ENCODE assay signal across 3 fruit fly cellular contexts in the genomic region with DNA sequence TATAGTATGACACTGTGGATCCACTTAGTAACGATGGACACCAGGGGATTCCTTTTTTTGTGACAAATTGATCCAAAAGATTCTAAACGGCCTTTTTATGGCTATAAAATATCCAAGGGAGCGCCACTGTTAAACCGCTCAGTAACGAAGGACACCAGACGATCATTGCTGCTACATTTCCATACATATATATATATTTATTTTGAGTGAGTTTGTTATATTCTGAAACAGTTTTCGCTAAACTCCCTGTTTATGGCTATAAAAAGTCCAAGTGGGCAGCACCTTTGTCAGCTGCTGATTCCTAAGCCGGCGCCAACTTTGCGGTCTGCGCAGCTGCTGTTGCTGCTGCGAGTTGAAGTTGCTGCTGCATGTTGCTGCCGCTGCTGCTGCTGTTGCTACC.
TF ChIP-seq lines count a peak whose summit lies in the region.

No protein-coding gene starts in this region.

- no peak for TF ChIP-seq CTCF in whole organism, embryonic (GFP tag; optimal IDR thresholded peaks at IDR 0.05; lab: Kevin White, UChicago)

TF ChIP-seq in whole organism, embryonic, 481 proteins besides CTCF, POLR2A, EP300 and RAD21:
- TF ChIP-seq crp (GFP tag; optimal IDR thresholded peaks at IDR 0.05; lab: Kevin White, UChicago) (peak in 1 of 2 experiments; percentile 20), Sry-β (GFP tag; optimal IDR thresholded peaks at IDR 0.05; lab: Kevin White, UChicago) (peak; percentile 83), CG31388 (GFP tag; optimal IDR thresholded peaks at IDR 0.05; lab: Kevin White, UChicago) (no peak), Meics (GFP tag; optimal IDR thresholded peaks at IDR 0.05; lab: Kevin White, UChicago) (peak; percentile 31), ara (GFP tag; IDR thresholded peaks at IDR 0.05; lab: Robert Waterston, UW) (no peak), HmgZ (tag; optimal IDR thresholded peaks at IDR 0.05; lab: Kevin White, UChicago) (no peak), ewg (GFP tag; optimal IDR thresholded peaks at IDR 0.05; lab: Kevin White, UChicago) (peak; percentile 38), PHDP (tag; optimal IDR thresholded peaks at IDR 0.05; lab: Kevin White, UChicago) (no peak), row (GFP tag; IDR thresholded peaks at IDR 0.05; lab: Robert Waterston, UW) (peak; percentile 60), CG12071 (GFP tag; optimal IDR thresholded peaks at IDR 0.05; lab: Kevin White, UChicago) (no peak)

TF ChIP-seq in whole organism, prepupa, 60 proteins besides CTCF, POLR2A, EP300 and RAD21:
- TF ChIP-seq CG1621 (tag; optimal IDR thresholded peaks at IDR 0.05; lab: Kevin White, UChicago) (no peak), CG3919 (GFP tag; optimal IDR thresholded peaks at IDR 0.05; lab: Kevin White, UChicago) (peak; percentile 75), eg (GFP tag; IDR thresholded peaks at IDR 0.05; lab: Robert Waterston, UW) (0 out of 3 replicates have a peak, but pooled peaks have one; percentile 37), salr (GFP tag; optimal IDR thresholded peaks at IDR 0.05; lab: Kevin White, UChicago) (no peak)

TF ChIP-seq in whole organism, wandering third instar larva, 38 proteins besides CTCF, POLR2A, EP300 and RAD21:
- TF ChIP-seq Myc (optimal IDR thresholded peaks at IDR 0.05; lab: Kevin White, UChicago), result peak; percentile 34
- no peak for TF ChIP-seq Vsx2 (GFP tag; optimal IDR thresholded peaks at IDR 0.05; lab: Kevin White, UChicago; ENCODE audit: partially characterized antibody)
